Worm (Caenorhabditis elegans) whole organism, L1 larva: ENCODE data around the gene pin-2.

Experiments used
- F16B12.6 ChIP-seq: fragments of 150-350 bp; optimal IDR thresholded peaks from 2 replicates; lab custom pipeline; 2014; ENCODE audit warnings: missing biosample characterization, missing genetic modification characterization
- Y116A8C.19 ChIP-seq: sonication (generic microtip); optimal IDR thresholded peaks from 2 replicates; lab custom pipeline; 2016; ENCODE audit warnings: missing compliant biosample characterization, missing genetic modification characterization, borderline replicate concordance
- ceh-88 ChIP-seq: fragments of 200-800 bp; sonication (Bioruptor generic); IDR thresholded peaks from 2 replicates; pipeline ENCODE4 v1.3.6; 2022; ENCODE audit warnings: missing genetic modification characterization, missing compliant biosample characterization
- ceh-90 ChIP-seq: sonication (generic microtip); optimal IDR thresholded peaks from 2 replicates; lab custom pipeline; 2016; ENCODE audit warnings: missing genetic modification characterization, missing compliant biosample characterization
- dpl-1 ChIP-seq, 3 experiments: fragments of 150-350 bp in 2 of 3; sonication (generic microtip) in 1 of 3; optimal IDR thresholded peaks; 2 replicates each; lab custom pipeline; 2014 to 2017; ENCODE audit warnings: missing biosample characterization in 3 of 3, missing genetic modification characterization in 3 of 3, missing genetic modification reagents in 3 of 3
- dsc-1 ChIP-seq: sonication (generic microtip); optimal IDR thresholded peaks from 2 replicates; lab custom pipeline; 2016; ENCODE audit warnings: mild to moderate bottlenecking, missing genetic modification characterization, missing compliant biosample characterization
- efl-1 ChIP-seq, 4 experiments: fragments of 150-350 bp; optimal IDR thresholded peaks in 3 of 4; peaks in 1 of 4; 1 replicate in 1 of 4; 2 replicates in 3 of 4; lab custom pipeline; 2014; ENCODE audit warnings: missing biosample characterization in 2 of 4, missing genetic modification characterization in 2 of 4, missing genetic modification reagents in 2 of 4
- egl-27 ChIP-seq, 2 experiments: fragments of 150-350 bp in 1 of 2; sonication (generic microtip); optimal IDR thresholded peaks; 3 replicates each; lab custom pipeline; 2017 to 2018; ENCODE audit warnings: missing biosample characterization in 2 of 2, missing genetic modification characterization in 2 of 2, missing genetic modification reagents in 2 of 2
- elt-2 ChIP-seq: sonication (generic microtip); optimal IDR thresholded peaks from 2 replicates; lab custom pipeline; 2016; ENCODE audit warnings: missing genetic modification characterization, mild to moderate bottlenecking, inconsistent platforms, missing compliant biosample characterization, missing genetic modification reagents
- ets-5 ChIP-seq: fragments of 200-800 bp; sonication (Bioruptor generic); IDR thresholded peaks from 2 replicates; pipeline ENCODE4 v1.3.6; 2022; ENCODE audit warnings: missing genetic modification characterization, missing compliant biosample characterization
- fkh-10 ChIP-seq: sonication (generic microtip); optimal IDR thresholded peaks from 2 replicates; lab custom pipeline; 2017; ENCODE audit warnings: missing biosample characterization, missing genetic modification reagents, missing genetic modification characterization
- fos-1 ChIP-seq: fragments of 150-350 bp; optimal IDR thresholded peaks from 2 replicates; lab custom pipeline; 2014; ENCODE audit warnings: missing biosample characterization, missing genetic modification characterization
- hpl-2 ChIP-seq: fragments of 150-350 bp; optimal IDR thresholded peaks from 2 replicates; lab custom pipeline; 2014; ENCODE audit warnings: missing biosample characterization, missing genetic modification reagents, missing genetic modification characterization
- lin-14 ChIP-seq: fragments of 200-800 bp; sonication (Bioruptor generic); optimal IDR thresholded peaks from 2 replicates; lab custom pipeline; 2018; ENCODE audit warnings: mild to moderate bottlenecking, missing genetic modification characterization, moderate library complexity, missing compliant biosample characterization
- lin-39 ChIP-seq: fragments of 150-350 bp; optimal IDR thresholded peaks from 2 replicates; lab custom pipeline; 2014; ENCODE audit warnings: missing biosample characterization, missing genetic modification reagents, missing genetic modification characterization
- lir-3 ChIP-seq: sonication (generic microtip); optimal IDR thresholded peaks from 2 replicates; lab custom pipeline; 2016; ENCODE audit warnings: mild to moderate bottlenecking, missing genetic modification characterization, moderate library complexity, missing compliant biosample characterization; ENCODE audit not compliant: poor library complexity
- lsy-2 ChIP-seq, 2 experiments: fragments of 150-350 bp; optimal IDR thresholded peaks; 2 replicates each; lab custom pipeline; 2014; ENCODE audit warnings: missing biosample characterization in 2 of 2, missing genetic modification characterization in 2 of 2
- nhr-47 ChIP-seq: sonication (generic microtip); optimal IDR thresholded peaks from 2 replicates; lab custom pipeline; 2016; ENCODE audit warnings: mild to moderate bottlenecking, missing genetic modification characterization, moderate library complexity, missing compliant biosample characterization
- nhr-84 ChIP-seq: sonication (generic microtip); optimal IDR thresholded peaks from 2 replicates; lab custom pipeline; 2017; ENCODE audit warnings: missing biosample characterization, missing genetic modification characterization
- skn-1 ChIP-seq: fragments of 150-350 bp; optimal IDR thresholded peaks from 2 replicates; lab custom pipeline; 2014; ENCODE audit warnings: missing biosample characterization, missing genetic modification characterization
- sox-4 ChIP-seq: sonication (generic microtip); optimal IDR thresholded peaks from 2 replicates; lab custom pipeline; 2016; ENCODE audit warnings: missing genetic modification characterization, missing compliant biosample characterization
- swsn-7 ChIP-seq: sonication (generic microtip); optimal IDR thresholded peaks from 2 replicates; lab custom pipeline; 2016; ENCODE audit warnings: missing genetic modification characterization, missing compliant biosample characterization
- tlp-1 ChIP-seq: fragments of 150-350 bp; optimal IDR thresholded peaks from 2 replicates; lab custom pipeline; 2014; ENCODE audit warnings: missing biosample characterization, missing genetic modification characterization
- unc-30 ChIP-seq: sonication (generic microtip); optimal IDR thresholded peaks from 2 replicates; lab custom pipeline; 2017; ENCODE audit warnings: missing biosample characterization, missing genetic modification characterization
- unc-86 ChIP-seq: sonication (generic microtip); optimal IDR thresholded peaks from 2 replicates; lab custom pipeline; 2016; ENCODE audit warnings: missing genetic modification characterization, missing compliant biosample characterization
- unc-98 ChIP-seq: fragments of 200-800 bp; sonication (Bioruptor generic); IDR thresholded peaks from 2 replicates; pipeline ENCODE4 v1.3.6; 2022; ENCODE audit warnings: missing genetic modification characterization, missing compliant biosample characterization
- vab-15 ChIP-seq: sonication (generic microtip); optimal IDR thresholded peaks from 2 replicates; lab custom pipeline; 2017; ENCODE audit warnings: missing genotype, mild to moderate bottlenecking, missing genetic modification characterization, missing compliant biosample characterization
- zag-1 ChIP-seq: fragments of 150-350 bp; optimal IDR thresholded peaks from 2 replicates; lab custom pipeline; 2014; ENCODE audit warnings: missing biosample characterization, missing genetic modification characterization
- ztf-4 ChIP-seq: fragments of 150-350 bp; optimal IDR thresholded peaks from 2 replicates; lab custom pipeline; 2014; ENCODE audit warnings: missing biosample characterization, missing genetic modification characterization

The pin-2 gene

ce11 chrIV:12793621-12794020 is at the start of gene pin-2:
pin-2 (plus strand) TSS chrIV:12793847.
- TF ChIP-seq fos-1 (tag; lab: Kevin White, UChicago) (no peak), sox-4 (tag; lab: Kevin White, UChicago) (no peak), ceh-90 (no peak), elt-2 (tag; lab: Kevin White, UChicago) (no peak), zag-1 (tag; lab: Kevin White, UChicago) (no peak), vab-15 (no peak), lir-3 (tag; lab: Kevin White, UChicago) (no peak), unc-86 (tag; lab: Kevin White, UChicago) (no peak), fkh-10 (GFP tag; lab: Kevin White, UChicago) (no peak), nhr-84 (tag; lab: Kevin White, UChicago) (no peak), ztf-4 (no peak), ceh-88 (no peak)

DNA sequence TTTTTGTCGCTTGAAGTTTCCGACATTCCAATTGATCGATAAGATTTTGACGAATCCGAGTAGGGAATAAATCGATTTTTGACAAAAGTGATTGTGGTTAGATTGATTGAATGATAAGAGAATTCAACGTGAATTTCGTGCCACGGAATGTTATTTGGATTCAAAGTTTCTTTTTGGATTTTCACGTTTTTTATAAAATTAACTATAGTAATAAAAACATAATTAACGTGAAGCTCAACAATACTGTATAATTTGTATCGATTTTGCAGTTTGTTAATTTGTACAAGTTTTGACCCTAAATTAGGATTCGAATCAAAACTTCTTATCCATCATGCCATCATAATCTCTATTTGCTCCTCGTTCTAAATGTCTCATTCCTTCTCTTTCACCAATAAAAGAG is 48.9 kb upstream of the pin-2 start, which contains the start of gene C36H8.1:
Gene C36H8.1, minus strand, starts transcription at position 101 of the 400 bp plus-strand sequence.
- TF ChIP-seq swsn-7 (tag; lab: Kevin White, UChicago) (no peak), sox-4 (tag; lab: Kevin White, UChicago) (no peak), unc-98 (GFP tag; lab: Robert Waterston, UW) (no peak)

DNA sequence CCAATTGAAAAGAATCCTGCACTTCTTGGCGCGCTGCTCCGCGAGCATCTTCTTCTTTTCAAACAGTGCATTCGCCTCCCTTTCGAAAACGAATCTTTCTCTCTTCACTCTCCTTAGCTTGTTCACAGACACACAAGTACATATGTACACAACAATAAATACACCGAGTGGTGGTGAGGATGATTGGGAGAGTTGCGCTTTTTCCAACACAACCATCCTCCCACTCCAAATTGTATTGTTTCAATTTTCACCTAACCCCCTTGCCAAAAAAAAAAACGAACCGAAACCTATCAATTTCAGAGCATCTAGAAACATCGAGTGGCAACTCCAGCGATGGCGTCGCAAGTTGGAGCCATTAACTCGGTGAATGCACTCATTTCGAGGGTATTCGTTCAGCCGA is 47.4 kb upstream of the pin-2 start, which contains the start of gene inx-6:
Gene inx-6, plus strand, starts transcription at position 301 of the 400 bp plus-strand sequence.
- TF ChIP-seq hpl-2 (GFP tag; lab: Kevin White, UChicago) = no peak
- no peak for TF ChIP-seq nhr-84 (tag; lab: Kevin White, UChicago)
- TF ChIP-seq efl-1 (optimal IDR thresholded peaks at IDR 0.05; lab: Kevin White, UChicago) = no peak
- TF ChIP-seq efl-1 (GFP tag; optimal IDR thresholded peaks at IDR 0.05 in 1 of 2; lab: Kevin White, UChicago) = peak in 1 of 2 experiments; percentile 2
- no peak for TF ChIP-seq ets-5 (GFP tag; lab: Robert Waterston, UW)
- TF ChIP-seq dsc-1 (tag; lab: Kevin White, UChicago) = no peak
- TF ChIP-seq lin-39 (tag; lab: Kevin White, UChicago) = no peak
- no peak for TF ChIP-seq unc-30 (tag; lab: Kevin White, UChicago)
- no peak for TF ChIP-seq Y116A8C.19

- TF ChIP-seq F16B12.6 (tag; lab: Kevin White, UChicago) = no peak
Measured at ce11 chrIV:12748760-12749159, 44.9 kb upstream of the pin-2 start.

- TF ChIP-seq egl-27 (tag; optimal IDR thresholded peaks at IDR 0.05; lab: Kevin White, UChicago) (no peak), dpl-1 (GFP tag; optimal IDR thresholded peaks at IDR 0.05; lab: Kevin White, UChicago) (peak in 1 of 3 experiments; percentile 9)
Measured at ce11 chrIV:12754170-12754569, 39.5 kb upstream of the pin-2 start.

- TF ChIP-seq efl-1 (optimal IDR thresholded peaks at IDR 0.05; lab: Kevin White, UChicago) = no peak
- peak in 1 of 2 experiments; percentile 75 for TF ChIP-seq efl-1 (GFP tag; optimal IDR thresholded peaks at IDR 0.05 in 1 of 2; lab: Kevin White, UChicago)
- TF ChIP-seq nhr-47 (tag; lab: Kevin White, UChicago) = no peak
- TF ChIP-seq, all 84 proteins: peak for 1
Measured at ce11 chrIV:12755641-12756040, 38.0 kb upstream of the pin-2 start.

ce11 chrIV:12757470-12757869 is 36.2 kb upstream of the pin-2 start, which contains the start of gene flp-9:
flp-9 (minus strand) TSS chrIV:12757570.
- no peak for TF ChIP-seq vab-15
- no peak for TF ChIP-seq skn-1
- TF ChIP-seq, all 84 proteins: peak for 0

- peak in 1 of 2 experiments; percentile 16 for TF ChIP-seq lsy-2 (tag; optimal IDR thresholded peaks at IDR 0.05; lab: Kevin White, UChicago)
- TF ChIP-seq fkh-10 (GFP tag; lab: Kevin White, UChicago) = peak; percentile 87
- TF ChIP-seq lin-14 (GFP tag; lab: Kevin White, UChicago) = peak; percentile 78
- no peak for TF ChIP-seq tlp-1 (tag; lab: Kevin White, UChicago)
Measured at ce11 chrIV:12762782-12763181, 30.9 kb upstream of the pin-2 start.
